5 fruit fly cellular contexts compared by ENCODE assay signal in genomic region chrX:4551717-4552116, dm6.
TF ChIP-seq lines count a peak whose summit lies in the region.

CG11436 (minus strand) TSS chrX:4551878.
CG3527 (plus strand) TSS chrX:4551973.

- TF ChIP-seq CTCF in whole organism, embryonic (GFP tag; optimal IDR thresholded peaks at IDR 0.05; lab: Kevin White, UChicago): peak; percentile 31

TF ChIP-seq in whole organism, adult, 20 proteins besides CTCF, POLR2A, EP300 and RAD21:
- TF ChIP-seq Mnt (GFP tag; optimal IDR thresholded peaks at IDR 0.05; lab: Kevin White, UChicago) (peak; percentile 35), bab1 (GFP tag; optimal IDR thresholded peaks at IDR 0.05; lab: Kevin White, UChicago) (peak; percentile 1), CG14711 (tag; optimal IDR thresholded peaks at IDR 0.05; lab: Kevin White, UChicago) (no peak), ovo (GFP tag; optimal IDR thresholded peaks at IDR 0.05; lab: Kevin White, UChicago) (no peak), CG1620 (GFP tag; optimal IDR thresholded peaks at IDR 0.05; lab: Kevin White, UChicago) (no peak)

TF ChIP-seq in whole organism, embryonic, 481 proteins besides CTCF, POLR2A, EP300 and RAD21 (continues in another document):
- TF ChIP-seq HmgZ (tag; optimal IDR thresholded peaks at IDR 0.05; lab: Kevin White, UChicago) (peak; percentile 6), CG9797 (GFP tag; optimal IDR thresholded peaks at IDR 0.05; lab: Kevin White, UChicago) (peak; percentile 75), Pdp1 (GFP tag; optimal IDR thresholded peaks at IDR 0.05; lab: Kevin White, UChicago) (peak in 1 of 2 experiments; percentile 30), pzg (GFP tag; optimal IDR thresholded peaks at IDR 0.05; lab: Kevin White, UChicago) (peak; percentile 66), Sin3A (optimal IDR thresholded peaks at IDR 0.05; lab: Kevin White, UChicago) (peak; percentile 28), stwl (tag; optimal IDR thresholded peaks at IDR 0.05; lab: Kevin White, UChicago) (peak; percentile 44), Dp (GFP tag; optimal IDR thresholded peaks at IDR 0.05; lab: Kevin White, UChicago) (peak; percentile 53), YL-1 (GFP tag; optimal IDR thresholded peaks at IDR 0.05; lab: Kevin White, UChicago) (peak; percentile 31), zfh1 (GFP tag; IDR thresholded peaks at IDR 0.05; lab: Robert Waterston, UW) (0 out of 3 replicates have a peak, but pooled peaks have one; percentile 8), ken (GFP tag; IDR thresholded peaks at IDR 0.05; lab: Robert Waterston, UW) (no peak), CG14710 (tag; optimal IDR thresholded peaks at IDR 0.05; lab: Kevin White, UChicago) (peak; percentile 5), Med (GFP tag; lab: Kevin White, UChicago) (peak; percentile 70), E2f2 (GFP tag; IDR thresholded peaks at IDR 0.05; lab: Robert Waterston, UW) (peak; percentile 52), CG4617 (GFP tag; optimal IDR thresholded peaks at IDR 0.05; lab: Kevin White, UChicago; ENCODE audit: borderline replicate concordance) (peak; percentile 67), BEAF-32 (GFP tag; optimal IDR thresholded peaks at IDR 0.05; lab: Kevin White, UChicago) (peak; percentile 20), Ets97D (GFP tag; optimal IDR thresholded peaks at IDR 0.05; lab: Kevin White, UChicago) (peak; percentile 12), Hand (GFP tag; optimal IDR thresholded peaks at IDR 0.05; lab: Kevin White, UChicago) (no peak), CG1603 (tag; optimal IDR thresholded peaks at IDR 0.05; lab: Kevin White, UChicago) (peak; percentile 27), CG6689 (GFP tag; IDR thresholded peaks at IDR 0.05; lab: Robert Waterston, UW) (no peak), CG12104 (GFP tag; optimal IDR thresholded peaks at IDR 0.05; lab: Kevin White, UChicago) (no peak), dm (GFP tag; optimal IDR thresholded peaks at IDR 0.05; lab: Kevin White, UChicago) (peak; percentile 7)

TF ChIP-seq in whole organism, prepupa, 60 proteins besides CTCF, POLR2A, EP300 and RAD21:
- TF ChIP-seq esn (GFP tag; optimal IDR thresholded peaks at IDR 0.05; lab: Kevin White, UChicago) (no peak), fkh (GFP tag; optimal IDR thresholded peaks at IDR 0.05; lab: Kevin White, UChicago) (peak; percentile 78)

TF ChIP-seq in whole organism, pupa, 21 proteins besides CTCF, POLR2A, EP300 and RAD21:
- no peak for TF ChIP-seq CG9948 (tag; optimal IDR thresholded peaks at IDR 0.05; lab: Kevin White, UChicago)
- no peak for TF ChIP-seq gl (tag; optimal IDR thresholded peaks at IDR 0.05; lab: Kevin White, UChicago)
- no peak for TF ChIP-seq Pif1A (GFP tag; optimal IDR thresholded peaks at IDR 0.05; lab: Kevin White, UChicago)
- peak; percentile 12 for TF ChIP-seq EcR (GFP tag; optimal IDR thresholded peaks at IDR 0.05; lab: Kevin White, UChicago)
- no peak for TF ChIP-seq CG10348 (GFP tag; IDR thresholded peaks at IDR 0.05; lab: Robert Waterston, UW)
- TF ChIP-seq CG13204 (GFP tag; optimal IDR thresholded peaks at IDR 0.05; lab: Kevin White, UChicago): no peak

TF ChIP-seq in whole organism, wandering third instar larva, 38 proteins besides CTCF, POLR2A, EP300 and RAD21:
- TF ChIP-seq CG32264 (GFP tag; optimal IDR thresholded peaks at IDR 0.05; lab: Kevin White, UChicago) (no peak), rgr (GFP tag; optimal IDR thresholded peaks at IDR 0.05; lab: Kevin White, UChicago) (peak; percentile 99), dmrt93B (GFP tag; optimal IDR thresholded peaks at IDR 0.05; lab: Kevin White, UChicago) (no peak), CG9705 (GFP tag; optimal IDR thresholded peaks at IDR 0.05; lab: Kevin White, UChicago) (no peak), h (GFP tag; optimal IDR thresholded peaks at IDR 0.05; lab: Kevin White, UChicago) (no peak)
